Worm (Caenorhabditis elegans) whole organism, late embryonic: Measurements from ENCODE around the gene C50D2.1.

Source experiments
- ahr-1 ChIP-seq: sonication (generic microtip); optimal IDR thresholded peaks from 2 replicates; lab custom pipeline; 2016; ENCODE audit warnings: missing genetic modification characterization, missing compliant biosample characterization
- ama-1 ChIP-seq: fragments of 150-350 bp; optimal IDR thresholded peaks from 2 replicates; lab custom pipeline; 2014
- fkh-10 ChIP-seq: fragments of 150-350 bp; optimal IDR thresholded peaks from 2 replicates; lab custom pipeline; 2014; ENCODE audit warnings: missing biosample characterization, missing genetic modification reagents, missing genetic modification characterization
- hlh-30 ChIP-seq: sonication (generic microtip); optimal IDR thresholded peaks from 2 replicates; lab custom pipeline; 2017; ENCODE audit warnings: antibody characterized with exemption, missing genetic modification characterization, missing compliant biosample characterization; ENCODE audit not compliant: insufficient read depth
- nfya-1 ChIP-seq: sonication (generic microtip); optimal IDR thresholded peaks from 2 replicates; lab custom pipeline; 2017; ENCODE audit warnings: missing genetic modification characterization, mild to moderate bottlenecking, missing compliant biosample characterization, antibody characterized with exemption, moderate library complexity
- pat-9 ChIP-seq: fragments of 200-800 bp; sonication (Bioruptor generic); optimal IDR thresholded peaks from 2 replicates; lab custom pipeline; 2018; ENCODE audit warnings: mild to moderate bottlenecking, missing genetic modification characterization, moderate library complexity, missing compliant biosample characterization
- pqm-1 ChIP-seq: sonication (generic microtip); optimal IDR thresholded peaks from 2 replicates; lab custom pipeline; 2016; ENCODE audit warnings: missing genetic modification characterization, missing compliant biosample characterization
- unc-55 ChIP-seq: sonication (generic microtip); optimal IDR thresholded peaks from 2 replicates; lab custom pipeline; 2017; ENCODE audit warnings: missing biosample characterization, missing genetic modification reagents, missing genetic modification characterization

DNA sequence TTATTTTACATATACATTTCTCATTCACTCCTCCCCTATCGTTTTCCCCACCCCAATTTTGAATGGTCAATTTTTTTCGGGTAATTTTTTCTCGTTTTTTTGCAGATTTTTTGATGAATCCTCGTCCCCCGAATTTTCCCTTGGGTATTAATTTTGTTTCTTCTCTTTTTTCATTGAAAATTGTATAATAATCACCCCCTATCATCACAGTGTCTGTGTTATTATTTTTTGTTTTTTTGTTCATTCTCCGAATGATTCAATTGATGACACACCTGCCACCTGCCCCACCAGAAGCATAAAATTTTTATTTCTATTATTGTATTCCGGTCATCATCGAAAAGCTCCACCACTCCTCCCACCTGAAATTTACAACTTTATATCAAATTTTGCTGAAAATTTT is 40.9 kb downstream of the C50D2.1 start, which contains the start of gene T25D3.3:
- TF ChIP-seq pat-9 (tag; lab: Kevin White, UChicago) (no peak), ama-1 (lab: Kevin White, UChicago) (no peak), pqm-1 (tag; lab: Kevin White, UChicago) (no peak), nfya-1 (tag; lab: Kevin White, UChicago) (no peak), hlh-30 (tag; lab: Kevin White, UChicago) (no peak), ahr-1 (tag; lab: Kevin White, UChicago) (no peak), unc-55 (GFP tag; lab: Kevin White, UChicago) (no peak), fkh-10 (GFP tag; lab: Kevin White, UChicago) (no peak)
